Worm (Caenorhabditis elegans) whole organism, L3 larva: ENCODE measurements around the gene mcm-3.

ENCODE experiments used
- ZK546.5 ChIP-seq: sonication (generic microtip); optimal IDR thresholded peaks from 2 replicates; lab custom pipeline; 2017; ENCODE audit warnings: missing biosample characterization, missing genetic modification characterization
- elt-3 ChIP-seq, 3 experiments: fragments of 150-350 bp in 1 of 3; sonication (generic microtip) in 2 of 3; optimal IDR thresholded peaks; 2 replicates in 2 of 3; 4 replicates in 1 of 3; lab custom pipeline; 2014 to 2017; ENCODE audit warnings: missing biosample characterization in 3 of 3, missing genetic modification characterization in 3 of 3
- lin-39 ChIP-seq: fragments of 150-350 bp; optimal IDR thresholded peaks from 2 replicates; lab custom pipeline; 2018; ENCODE audit warnings: missing biosample characterization, missing genetic modification reagents, missing genetic modification characterization
- nhr-77 ChIP-seq: fragments of 150-350 bp; optimal IDR thresholded peaks from 2 replicates; lab custom pipeline; 2014; ENCODE audit warnings: missing biosample characterization, missing genetic modification characterization
- pha-4 ChIP-seq: fragments of 150-350 bp; optimal IDR thresholded peaks from 2 replicates; lab custom pipeline; 2014; ENCODE audit warnings: missing biosample characterization, missing genetic modification reagents, missing genetic modification characterization
- snpc-4 ChIP-seq: fragments of 150-350 bp; optimal IDR thresholded peaks from 2 replicates; lab custom pipeline; 2014; ENCODE audit warnings: missing biosample characterization, missing genetic modification characterization
- ztf-11 ChIP-seq: fragments of 150-350 bp; optimal IDR thresholded peaks from 2 replicates; lab custom pipeline; 2014; ENCODE audit warnings: missing biosample characterization, missing genetic modification characterization
- ztf-4 ChIP-seq: fragments of 150-350 bp; optimal IDR thresholded peaks from 2 replicates; lab custom pipeline; 2014; ENCODE audit warnings: missing biosample characterization, missing genetic modification characterization

- no peak for TF ChIP-seq snpc-4 (tag; lab: Kevin White, UChicago)
- TF ChIP-seq lin-39: no peak
- no peak for TF ChIP-seq ztf-4
- no peak for TF ChIP-seq elt-3 (tag; optimal IDR thresholded peaks at IDR 0.05; lab: Kevin White, UChicago)
- TF ChIP-seq ztf-11: no peak
- no peak for TF ChIP-seq pha-4
- no peak for TF ChIP-seq ZK546.5 (tag; lab: Kevin White, UChicago)
- no peak for TF ChIP-seq nhr-77 (tag; lab: Kevin White, UChicago)
Observed at ce11 chrV:15099447-15099846, 40.0 kb upstream of the mcm-3 start, which contains the start of gene C01G10.1.
